Worm (Caenorhabditis elegans) whole organism, young adult: ENCODE data around the gene T15H9.4.
A peak's percentile ranks its signal among the peaks of the same experiment; 100 is the strongest.

Source experiments
- F10E7.11 ChIP-seq: sonication (generic microtip); optimal IDR thresholded peaks from 2 replicates; lab custom pipeline; 2017; ENCODE audit warnings: mild to moderate bottlenecking, missing genetic modification characterization, moderate library complexity, missing compliant biosample characterization
- F55B11.4 ChIP-seq: sonication (generic microtip); optimal IDR thresholded peaks from 2 replicates; lab custom pipeline; 2016; ENCODE audit warnings: missing compliant biosample characterization, missing genetic modification characterization, borderline replicate concordance; ENCODE audit not compliant: insufficient read depth
- K11D2.4 ChIP-seq: fragments of 200-800 bp; sonication (Bioruptor generic); IDR thresholded peaks from 2 replicates; pipeline ENCODE4 v1.3.6; 2022; ENCODE audit warnings: missing genetic modification reagents, missing genetic modification characterization, missing compliant biosample characterization
- K12H6.12 ChIP-seq: fragments of 200-800 bp; sonication (Bioruptor generic); optimal IDR thresholded peaks from 2 replicates; lab custom pipeline; 2018; ENCODE audit warnings: mild to moderate bottlenecking, missing genetic modification characterization, missing compliant biosample characterization
- Y53F4B.3 ChIP-seq: fragments of 200-800 bp; sonication (Bioruptor generic); IDR thresholded peaks from 2 replicates; pipeline ENCODE4 v1.3.6; 2022; ENCODE audit warnings: missing genetic modification reagents, missing genetic modification characterization, missing compliant biosample characterization
- Y67H2A.10 ChIP-seq: fragments of 200-800 bp; sonication (Bioruptor generic); conservative IDR thresholded peaks from 2 replicates; pipeline ENCODE4 v1.3.6; 2022; ENCODE audit warnings: missing genetic modification reagents, missing genetic modification characterization, missing compliant biosample characterization
- Y79H2A.3 ChIP-seq: fragments of 200-800 bp; sonication (Bioruptor generic); conservative IDR thresholded peaks from 2 replicates; pipeline ENCODE4 v1.3.6; 2022; ENCODE audit warnings: missing genetic modification reagents, missing genetic modification characterization, missing compliant biosample characterization
- athp-1 ChIP-seq: sonication (generic microtip); optimal IDR thresholded peaks from 2 replicates; lab custom pipeline; 2017; ENCODE audit warnings: mild to moderate bottlenecking, missing genetic modification characterization, missing compliant biosample characterization
- attf-3 ChIP-seq: fragments of 200-800 bp; sonication (Bioruptor generic); conservative IDR thresholded peaks from 2 replicates; pipeline ENCODE4 v1.3.6; 2022; ENCODE audit warnings: missing genetic modification reagents, missing genetic modification characterization, missing compliant biosample characterization
- attf-5 ChIP-seq: fragments of 200-800 bp; sonication (Bioruptor generic); optimal IDR thresholded peaks from 2 replicates; lab custom pipeline; 2018; ENCODE audit warnings: mild to moderate bottlenecking, missing genetic modification characterization, missing compliant biosample characterization
- cebp-1 ChIP-seq, 2 experiments: fragments of 200-800 bp in 1 of 2; sonication (Bioruptor generic) in 1 of 2; sonication (generic microtip) in 1 of 2; IDR thresholded peaks in 1 of 2; optimal IDR thresholded peaks in 1 of 2; 2 replicates each; pipeline versions ENCODE4 v1.3.6 to Lab custom; 2017 to 2022; ENCODE audit warnings: missing compliant biosample characterization in 2 of 2, missing genetic modification characterization in 2 of 2, mild to moderate bottlenecking in 1 of 2, missing genetic modification reagents in 1 of 2, moderate library complexity in 1 of 2
- ceh-40 ChIP-seq: fragments of 200-800 bp; sonication (Bioruptor generic); IDR thresholded peaks from 2 replicates; pipeline ENCODE4 v1.3.6; 2022; ENCODE audit warnings: missing genetic modification characterization, missing compliant biosample characterization
- ceh-79 ChIP-seq: sonication (generic microtip); optimal IDR thresholded peaks from 2 replicates; lab custom pipeline; 2017; ENCODE audit warnings: mild to moderate bottlenecking, missing genetic modification characterization, missing compliant biosample characterization
- him-1 ChIP-seq: sonication (generic microtip); optimal IDR thresholded peaks from 2 replicates; lab custom pipeline; 2016; ENCODE audit warnings: missing genotype, missing genetic modification reagents, missing genetic modification characterization, missing compliant biosample characterization
- lag-1 ChIP-seq: fragments of 200-800 bp; sonication (Bioruptor generic); IDR thresholded peaks from 2 replicates; pipeline ENCODE4 v1.3.6; 2022; ENCODE audit warnings: missing genetic modification reagents, missing genetic modification characterization, missing compliant biosample characterization
- let-607 ChIP-seq, 2 experiments: fragments of 200-800 bp in 1 of 2; sonication (Bioruptor generic) in 1 of 2; sonication (generic microtip) in 1 of 2; optimal IDR thresholded peaks; 2 replicates each; lab custom pipeline; 2016 to 2018; ENCODE audit warnings: mild to moderate bottlenecking in 2 of 2, missing compliant biosample characterization in 2 of 2, missing genetic modification characterization in 2 of 2, moderate library complexity in 2 of 2, missing genotype in 1 of 2
- lin-26 ChIP-seq: fragments of 200-800 bp; sonication (Bioruptor generic); IDR thresholded peaks from 2 replicates; pipeline ENCODE4 v1.3.6; 2022; ENCODE audit warnings: missing genetic modification reagents, missing genetic modification characterization, missing compliant biosample characterization
- madf-8 ChIP-seq: fragments of 200-800 bp; sonication (Bioruptor generic); conservative IDR thresholded peaks from 2 replicates; pipeline ENCODE4 v1.3.6; 2022; ENCODE audit warnings: missing genetic modification reagents, missing genetic modification characterization, missing compliant biosample characterization
- mel-28 ChIP-seq: sonication (generic microtip); optimal IDR thresholded peaks from 2 replicates; lab custom pipeline; 2016; ENCODE audit warnings: borderline replicate concordance, mild to moderate bottlenecking, missing genetic modification characterization, missing compliant biosample characterization
- mes-4 ChIP-seq: sonication (generic microtip); optimal IDR thresholded peaks from 2 replicates; lab custom pipeline; 2016; ENCODE audit warnings: missing genotype, missing genetic modification characterization, missing compliant biosample characterization
- mxl-1 ChIP-seq: sonication (generic microtip); optimal IDR thresholded peaks from 2 replicates; lab custom pipeline; 2016; ENCODE audit warnings: missing genetic modification characterization, missing compliant biosample characterization
- nhr-80 ChIP-seq: sonication (generic microtip); optimal IDR thresholded peaks from 2 replicates; lab custom pipeline; 2016; ENCODE audit warnings: missing genetic modification characterization, missing compliant biosample characterization
- nhr-90 ChIP-seq: sonication (generic microtip); optimal IDR thresholded peaks from 2 replicates; lab custom pipeline; 2016; ENCODE audit warnings: missing genotype, mild to moderate bottlenecking, missing genetic modification characterization, missing compliant biosample characterization
- pha-4 ChIP-seq: fragments of 150-350 bp; sonication (generic microtip); optimal IDR thresholded peaks from 2 replicates; lab custom pipeline; 2014; ENCODE audit warnings: missing biosample characterization, missing genetic modification reagents, missing genetic modification characterization
- sea-2 ChIP-seq: fragments of 200-800 bp; sonication (Bioruptor generic); IDR thresholded peaks from 2 replicates; pipeline ENCODE4 v1.3.6; 2022; ENCODE audit warnings: missing genetic modification characterization, missing compliant biosample characterization
- sptf-2 ChIP-seq: fragments of 200-800 bp; sonication (Bioruptor generic); optimal IDR thresholded peaks from 2 replicates; lab custom pipeline; 2018; ENCODE audit warnings: mild to moderate bottlenecking, missing genetic modification characterization, missing compliant biosample characterization

T15H9.4 gene

DNA sequence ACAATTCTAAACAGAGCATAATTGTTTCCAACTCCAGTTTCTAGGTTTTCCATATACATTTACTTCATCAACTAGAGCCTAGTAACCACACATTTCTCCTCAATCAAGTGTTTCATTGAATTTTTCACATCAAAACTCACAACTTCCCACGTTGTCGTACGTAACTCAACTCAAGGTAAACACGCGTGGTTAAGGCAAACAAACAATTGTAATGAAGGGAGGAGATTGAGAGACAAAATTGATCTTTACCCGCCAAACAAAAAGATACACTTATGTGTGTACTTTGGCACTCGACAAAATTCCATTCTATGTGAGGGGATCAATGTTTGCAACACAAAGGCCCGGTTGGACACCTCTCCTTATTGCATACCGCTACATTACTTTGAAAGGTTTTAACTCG, 6.3 kb upstream of the T15H9.4 start, which contains the start of gene nhr-19:
Gene nhr-19 (minus strand): TSS at position 191 of the 400 bp plus-strand sequence.
- no peak for TF ChIP-seq mes-4 (tag; lab: Kevin White, UChicago)
- no peak for TF ChIP-seq lin-26
- no peak for TF ChIP-seq ceh-79 (tag; lab: Kevin White, UChicago)
- no peak for TF ChIP-seq Y53F4B.3 (GFP tag; lab: Robert Waterston, UW)
- no peak for TF ChIP-seq nhr-90 (tag; lab: Kevin White, UChicago)
- no peak for TF ChIP-seq ceh-40 (GFP tag; lab: Robert Waterston, UW)

ce11 chrII:9605954-9606353, 5.7 kb upstream of the T15H9.4 start:
- TF ChIP-seq K11D2.4 (GFP tag; lab: Robert Waterston, UW) (0 out of 2 replicates have a peak, but pooled peaks have one; percentile 30), Y79H2A.3 (GFP tag; lab: Robert Waterston, UW) (no peak)

DNA sequence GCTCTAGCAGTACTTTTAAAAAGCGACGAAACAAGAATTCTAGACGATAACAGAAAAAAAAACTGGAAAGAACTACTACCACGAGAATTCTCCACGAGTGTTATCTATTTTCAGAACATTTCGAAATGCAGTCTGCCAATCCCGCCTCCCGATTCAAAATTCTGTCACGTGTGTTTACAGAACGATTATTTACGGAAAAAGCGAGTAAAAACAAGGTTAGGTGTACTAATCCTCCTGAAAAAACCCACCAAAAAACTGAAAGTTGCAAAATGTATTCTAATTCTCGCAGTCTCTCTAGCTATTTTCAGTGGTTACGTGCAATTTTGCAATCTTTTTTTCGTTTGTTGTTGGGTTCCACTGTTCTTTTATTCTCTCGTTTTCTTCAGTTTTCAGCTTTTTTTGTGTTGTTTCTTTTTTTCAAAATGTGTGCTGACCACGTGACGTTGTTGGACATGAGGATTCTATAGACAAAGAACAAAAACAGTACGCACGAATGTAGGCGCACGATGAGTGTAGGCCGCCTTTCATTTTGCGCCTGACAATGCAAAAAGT, 5.1 kb upstream of the T15H9.4 start:
- TF ChIP-seq K12H6.12 (tag; lab: Kevin White, UChicago), result peak; percentile 45
- TF ChIP-seq attf-5 (GFP tag; lab: Kevin White, UChicago), result peak; percentile 28
- TF ChIP-seq madf-8 (GFP tag; lab: Robert Waterston, UW), result no peak
- TF ChIP-seq Y53F4B.3 (GFP tag; lab: Robert Waterston, UW), result no peak
- peak; percentile 59; the same call in 1 of the 2 replicates for TF ChIP-seq cebp-1 (GFP tag; IDR thresholded peaks at IDR 0.05; lab: Robert Waterston, UW)
- TF ChIP-seq cebp-1 (tag; optimal IDR thresholded peaks at IDR 0.05; lab: Kevin White, UChicago), result peak; percentile 82

ce11 chrII:9607137-9607536, 4.5 kb upstream of the T15H9.4 start:
- TF ChIP-seq pha-4 (tag; lab: Kevin White, UChicago) (peak; percentile 19), nhr-80 (peak; percentile 15), lin-26 (no peak)

DNA sequence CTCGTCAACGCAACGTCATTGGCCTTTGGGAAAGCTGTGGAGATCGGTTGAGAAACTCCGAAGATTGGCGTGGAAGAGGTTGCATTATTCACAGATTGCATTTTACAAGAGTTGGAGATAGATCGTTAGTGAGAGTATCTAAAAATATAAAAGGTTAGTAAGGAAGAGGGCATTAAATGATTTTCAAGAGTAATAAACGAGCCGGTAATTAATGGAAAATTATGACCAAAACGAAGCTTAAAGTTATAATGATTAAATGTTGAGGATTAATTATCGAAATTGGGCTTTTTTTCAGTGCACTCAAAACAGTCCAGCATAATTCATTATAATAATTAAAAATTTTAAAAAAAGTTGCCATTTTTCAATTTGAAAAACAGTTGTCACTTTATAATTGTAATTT, 2.4 kb upstream of the T15H9.4 start, which contains the start of gene pap-2:
Gene pap-2 (minus strand): TSS at position 101 of the 400 bp plus-strand sequence.
- TF ChIP-seq sptf-2 (GFP tag; lab: Kevin White, UChicago) (no peak), F55B11.4 (tag; lab: Kevin White, UChicago) (no peak), let-607 (tag; optimal IDR thresholded peaks at IDR 0.05; lab: Kevin White, UChicago) (no peak), Y67H2A.10 (GFP tag; lab: Robert Waterston, UW) (no peak), attf-5 (GFP tag; lab: Kevin White, UChicago) (no peak), F10E7.11 (tag; lab: Kevin White, UChicago) (no peak), sea-2 (no peak)
- TF ChIP-seq, all 124 proteins: peak for 0

ce11 chrII:9614728-9615127, 3.1 kb downstream of the T15H9.4 start, which contains the start of gene hlh-6:
hlh-6 (minus strand) TSS chrII:9614828.
- TF ChIP-seq mel-28 (tag; lab: Kevin White, UChicago) (no peak), lag-1 (GFP tag; lab: Robert Waterston, UW) (no peak), mxl-1 (no peak), him-1 (tag; lab: Kevin White, UChicago) (no peak), ceh-40 (GFP tag; lab: Robert Waterston, UW) (no peak), athp-1 (tag; lab: Kevin White, UChicago) (no peak), attf-3 (GFP tag; lab: Robert Waterston, UW) (no peak), nhr-80 (no peak)
